Worm (Caenorhabditis elegans): Measurements from ENCODE around the gene ctns-1.

DNA sequence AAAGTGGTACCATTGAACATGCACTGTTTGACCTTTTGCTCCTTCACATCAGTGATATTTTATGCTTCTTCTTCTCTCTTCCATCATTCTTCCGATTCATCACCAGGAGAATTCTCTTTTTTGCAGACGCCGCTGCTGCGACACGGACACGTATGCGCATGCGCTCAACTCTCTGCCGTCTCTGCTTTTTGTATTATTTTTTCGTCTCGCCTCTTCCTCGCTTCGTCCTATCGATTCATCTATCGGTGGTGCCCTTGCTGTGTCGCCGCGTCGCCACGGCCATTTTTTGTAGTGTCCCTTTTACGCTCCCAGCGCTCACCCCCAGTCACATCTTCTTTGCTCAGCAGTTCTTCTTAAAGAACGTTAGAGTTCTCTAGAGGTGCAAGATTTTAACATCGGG is 10.6 kb downstream of the ctns-1 start:
- no peak for TF ChIP-seq ttx-3 (tag; optimal IDR thresholded peaks at IDR 0.05)
- TF ChIP-seq ama-1 (optimal IDR thresholded peaks at IDR 0.05) = no peak
- TF ChIP-seq pag-3 (tag; optimal IDR thresholded peaks at IDR 0.05; ENCODE audit: borderline replicate concordance) = no peak
- TF ChIP-seq ceh-31 (tag; optimal IDR thresholded peaks at IDR 0.05) = peak; percentile 57
- no peak for TF ChIP-seq unc-86 (tag; optimal IDR thresholded peaks at IDR 0.05)
- TF ChIP-seq tbx-2 (tag; optimal IDR thresholded peaks at IDR 0.05) = no peak
- no peak for TF ChIP-seq pqm-1 (tag; optimal IDR thresholded peaks at IDR 0.05)

Measured in whole organism, late embryonic.